Fruit fly (Drosophila melanogaster): ENCODE measurements around the gene smog.
A peak's percentile ranks its signal among the peaks of the same experiment; 100 is the strongest.

Gene smog

dm6 chr2L:4821319-4821717 is 31.3 kb upstream of the smog start (continued):
- TF ChIP-seq croc (GFP tag; conservative IDR thresholded peaks at IDR 0.05), result peak; percentile 37; the same call in 2 of the 3 replicates
- no peak for TF ChIP-seq CG17802 (tag; optimal IDR thresholded peaks at IDR 0.05)
- peak; percentile 19 for TF ChIP-seq Ets97D (GFP tag; optimal IDR thresholded peaks at IDR 0.05)
- TF ChIP-seq CG12219 (GFP tag; optimal IDR thresholded peaks at IDR 0.05), result no peak
- no peak for TF ChIP-seq bbx (GFP tag; IDR thresholded peaks at IDR 0.05; ENCODE audit: partially characterized antibody)
- TF ChIP-seq ranshi (GFP tag; IDR thresholded peaks at IDR 0.05), result peak; percentile 59
- peak; percentile 28 to 32 for TF ChIP-seq chif (GFP tag; optimal IDR thresholded peaks at IDR 0.05)
- no peak for TF ChIP-seq bigmax (GFP tag; optimal IDR thresholded peaks at IDR 0.05)
- peak; percentile 39 for TF ChIP-seq CG1792 (GFP tag; optimal IDR thresholded peaks at IDR 0.05)
- no peak for TF ChIP-seq Vsx1 (GFP tag; optimal IDR thresholded peaks at IDR 0.05)
- TF ChIP-seq Hr78 (GFP tag; optimal IDR thresholded peaks at IDR 0.05), result peak in 1 of 2 experiments; percentile 4
- TF ChIP-seq ttk (GFP tag; IDR thresholded peaks at IDR 0.05), result peak; percentile 30; the same call in 1 of the 2 replicates
- TF ChIP-seq ato (GFP tag; IDR thresholded peaks at IDR 0.05; ENCODE audit: partially characterized antibody), result no peak
- no peak for TF ChIP-seq Dll (GFP tag; IDR thresholded peaks at IDR 0.05; ENCODE audit: partially characterized antibody)
- peak; percentile 76 for TF ChIP-seq Sox100B (GFP tag; optimal IDR thresholded peaks at IDR 0.05)
- TF ChIP-seq CG18011 (GFP tag; optimal IDR thresholded peaks at IDR 0.05), result no peak
- TF ChIP-seq Six4 (GFP tag; optimal IDR thresholded peaks at IDR 0.05), result peak; percentile 11
- no peak for TF ChIP-seq jing (GFP tag; optimal IDR thresholded peaks at IDR 0.05)
- peak; percentile 34 for TF ChIP-seq Ravus (GFP tag; IDR thresholded peaks at IDR 0.05)
- no peak for TF ChIP-seq gfzf (GFP tag; optimal IDR thresholded peaks at IDR 0.05)
- peak; percentile 13 for TF ChIP-seq CG2116 (GFP tag; optimal IDR thresholded peaks at IDR 0.05)
- peak; percentile 55 for TF ChIP-seq Blimp-1 (GFP tag; optimal IDR thresholded peaks at IDR 0.05)
- peak; percentile 83 for TF ChIP-seq CG3281 (GFP tag; optimal IDR thresholded peaks at IDR 0.05)
- TF ChIP-seq CG13287 (GFP tag; IDR thresholded peaks at IDR 0.05; ENCODE audit: partially characterized antibody), result no peak
- TF ChIP-seq wek (GFP tag; optimal IDR thresholded peaks at IDR 0.05), result no peak
- TF ChIP-seq gsb (GFP tag; IDR thresholded peaks at IDR 0.05), result peak; percentile 21; the same call in 1 of the 2 replicates
- TF ChIP-seq CG34224 (GFP tag; IDR thresholded peaks at IDR 0.05; ENCODE audit: partially characterized antibody), result no peak
- no peak for TF ChIP-seq NK7.1 (GFP tag; optimal IDR thresholded peaks at IDR 0.05)
- TF ChIP-seq CG11398 (GFP tag; optimal IDR thresholded peaks at IDR 0.05), result no peak
- TF ChIP-seq dm (GFP tag; optimal IDR thresholded peaks at IDR 0.05), result no peak
- no peak for TF ChIP-seq hb (GFP tag; IDR thresholded peaks at IDR 0.05; ENCODE audit: partially characterized antibody)
- no peak for TF ChIP-seq dan (GFP tag; IDR thresholded peaks at IDR 0.05)
- TF ChIP-seq CG11247 (GFP tag; IDR thresholded peaks at IDR 0.05), result peak; percentile 72
- peak; percentile 5 for TF ChIP-seq CG10274 (GFP tag; optimal IDR thresholded peaks at IDR 0.05)
- peak; percentile 70 for TF ChIP-seq CG14014 (GFP tag; IDR thresholded peaks at IDR 0.05)
- no peak for TF ChIP-seq Doc3 (GFP tag; IDR thresholded peaks at IDR 0.05; ENCODE audit: partially characterized antibody)
- TF ChIP-seq CG17385 (GFP tag; optimal IDR thresholded peaks at IDR 0.05), result peak; percentile 64
- TF ChIP-seq cas (GFP tag; IDR thresholded peaks at IDR 0.05), result no peak
- TF ChIP-seq Deaf1 (tag; optimal IDR thresholded peaks at IDR 0.05), result peak; percentile 86
- TF ChIP-seq dysf (GFP tag; IDR thresholded peaks at IDR 0.05), result peak; percentile 84
- TF ChIP-seq crol (GFP tag; IDR thresholded peaks at IDR 0.05), result no peak
- peak; percentile 74 for TF ChIP-seq CG15269 (tag; optimal IDR thresholded peaks at IDR 0.05)
- peak; percentile 34 for TF ChIP-seq CG9437 (GFP tag; optimal IDR thresholded peaks at IDR 0.05)
- TF ChIP-seq CG12391 (tag; optimal IDR thresholded peaks at IDR 0.05), result peak; percentile 36
- peak; percentile 72 for TF ChIP-seq CG2120 (GFP tag; optimal IDR thresholded peaks at IDR 0.05)
- no peak for TF ChIP-seq chinmo (GFP tag; IDR thresholded peaks at IDR 0.05; ENCODE audit: partially characterized antibody)
- TF ChIP-seq unpg (GFP tag; optimal IDR thresholded peaks at IDR 0.05), result peak; percentile 58
- peak; percentile 90 for TF ChIP-seq CG17361 (GFP tag; IDR thresholded peaks at IDR 0.05)
- no peak for TF ChIP-seq HmgZ (tag; optimal IDR thresholded peaks at IDR 0.05)
- TF ChIP-seq CG4282 (GFP tag; optimal IDR thresholded peaks at IDR 0.05), result peak; percentile 53
